Worm (Caenorhabditis elegans): ENCODE results near the gene C14A4.7.

Gene C14A4.7

DNA sequence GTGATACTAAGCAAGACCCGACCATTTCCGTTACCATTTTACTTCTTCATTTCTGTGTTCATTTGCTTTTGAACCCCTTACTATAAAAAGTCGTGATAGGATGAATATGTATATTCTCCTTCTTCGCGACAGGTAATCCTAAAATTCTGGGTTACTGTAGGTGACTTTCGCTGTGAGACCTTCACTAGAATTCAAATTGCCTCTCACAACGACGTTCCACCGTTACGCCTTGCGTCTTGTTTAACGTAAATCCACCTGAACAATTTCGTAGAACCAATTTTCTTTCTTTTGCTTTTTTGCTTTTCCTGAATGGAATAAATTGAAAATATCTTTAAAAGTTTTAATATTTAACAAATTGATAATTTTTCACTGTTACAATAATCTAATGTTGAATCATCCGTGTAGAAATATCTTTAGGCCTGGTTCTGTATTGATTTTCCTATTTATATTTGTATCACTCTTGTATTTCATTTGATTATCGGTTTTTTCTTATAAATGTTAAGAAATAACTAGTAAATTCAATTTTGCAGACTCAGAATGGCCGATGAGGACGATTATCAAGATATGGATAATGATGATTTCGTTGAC lies 17.4 kb downstream of the C14A4.7 start, which contains the start of gene rpb-6:
rpb-6 (plus strand) TSS at position 538 of the 588 bp plus-strand sequence.
- TF ChIP-seq C08G9.2 (tag; optimal IDR thresholded peaks at IDR 0.05) = no peak
- TF ChIP-seq K02D7.2 (tag; optimal IDR thresholded peaks at IDR 0.05) = no peak
- TF ChIP-seq ceh-22 (tag; optimal IDR thresholded peaks at IDR 0.05) = no peak
- TF ChIP-seq F13H6.1 (tag; optimal IDR thresholded peaks at IDR 0.05) = no peak
- no peak for TF ChIP-seq ceh-24 (tag; optimal IDR thresholded peaks at IDR 0.05)
- no peak for TF ChIP-seq unc-42 (tag; optimal IDR thresholded peaks at IDR 0.05)
- TF ChIP-seq ceh-45 (GFP tag; IDR thresholded peaks at IDR 0.05) = no peak
- TF ChIP-seq pag-3 (tag; optimal IDR thresholded peaks at IDR 0.05; ENCODE audit: borderline replicate concordance) = no peak
- TF ChIP-seq pat-9 (tag; optimal IDR thresholded peaks at IDR 0.05) = no peak
- no peak for TF ChIP-seq sox-2 (GFP tag; IDR thresholded peaks at IDR 0.05)
- no peak for TF ChIP-seq hlh-8 (tag; optimal IDR thresholded peaks at IDR 0.05)
- no peak for TF ChIP-seq T23F11.4 (GFP tag; optimal IDR thresholded peaks at IDR 0.05)
- no peak for TF ChIP-seq pha-4 (tag; optimal IDR thresholded peaks at IDR 0.05)
- no peak for TF ChIP-seq zip-5 (tag; optimal IDR thresholded peaks at IDR 0.05)
- TF ChIP-seq fkh-6 (tag; optimal IDR thresholded peaks at IDR 0.05) = no peak
- TF ChIP-seq madf-2 (tag; optimal IDR thresholded peaks at IDR 0.05) = no peak
- no peak for TF ChIP-seq unc-55 (GFP tag; optimal IDR thresholded peaks at IDR 0.05)

DNA sequence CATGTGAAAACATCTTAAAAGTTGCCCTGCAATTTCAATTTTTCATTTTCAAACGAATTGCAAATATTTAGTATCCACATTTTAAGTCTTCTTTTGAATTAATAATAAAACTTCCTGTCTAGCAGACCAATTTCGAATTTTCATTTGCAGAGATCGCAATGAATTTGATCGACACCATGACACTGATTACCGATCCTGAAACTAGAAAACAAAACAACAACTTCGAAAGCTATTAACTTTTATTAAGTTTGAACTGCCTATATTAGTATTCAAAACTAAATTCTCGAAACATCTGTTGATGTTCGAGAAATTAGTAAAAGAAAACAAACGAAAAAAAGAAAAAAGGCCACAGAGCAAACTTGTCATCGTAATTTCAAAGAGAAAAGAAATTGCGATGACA lies 22.2 kb downstream of the C14A4.7 start:
- TF ChIP-seq hlh-30 (tag; optimal IDR thresholded peaks at IDR 0.05; ENCODE audit: insufficient read depth) (no peak), unc-42 (tag; optimal IDR thresholded peaks at IDR 0.05) (no peak), pros-1 (tag; optimal IDR thresholded peaks at IDR 0.05) (no peak), elt-4 (tag; optimal IDR thresholded peaks at IDR 0.05) (no peak), pat-9 (tag; optimal IDR thresholded peaks at IDR 0.05) (no peak), hlh-15 (tag; optimal IDR thresholded peaks at IDR 0.05) (no peak), C38D4.7 (GFP tag; optimal IDR thresholded peaks at IDR 0.05) (no peak), hlh-6 (tag; optimal IDR thresholded peaks at IDR 0.05) (no peak), fkh-6 (tag; optimal IDR thresholded peaks at IDR 0.05) (no peak), fax-1 (tag; optimal IDR thresholded peaks at IDR 0.05) (no peak), ceh-6 (GFP tag; optimal IDR thresholded peaks at IDR 0.05) (no peak), ceh-34 (tag; optimal IDR thresholded peaks at IDR 0.05) (no peak), ttx-3 (tag; optimal IDR thresholded peaks at IDR 0.05) (no peak), ama-1 (optimal IDR thresholded peaks at IDR 0.05) (no peak), K09A11.1 (tag; optimal IDR thresholded peaks at IDR 0.05; ENCODE audit: insufficient read depth) (no peak)

DNA sequence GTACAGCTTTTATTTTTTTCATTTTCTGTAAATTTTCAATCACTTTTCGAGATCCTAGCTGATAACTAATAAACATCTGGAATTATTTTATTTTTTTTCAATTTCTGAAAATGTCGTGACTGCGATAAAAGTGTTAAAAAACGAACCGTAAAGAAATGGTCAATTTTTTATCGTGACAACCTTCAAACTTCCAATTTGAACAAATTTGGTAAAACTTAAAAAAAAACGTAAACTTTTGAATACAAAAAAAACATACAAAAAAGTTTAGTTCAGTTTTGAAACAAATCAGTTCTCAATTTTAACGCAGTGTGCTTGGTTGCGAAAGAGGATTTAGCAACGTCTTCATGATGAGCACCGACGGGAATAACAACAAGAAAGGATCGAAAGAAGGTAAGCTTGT lies 24.4 kb downstream of the C14A4.7 start, which contains the start of gene C06A1.3:
C06A1.3 (plus strand) TSS at position 301 of the 400 bp plus-strand sequence.
- TF ChIP-seq dve-1 (tag; optimal IDR thresholded peaks at IDR 0.05) = no peak
- TF ChIP-seq tbx-7 (tag; optimal IDR thresholded peaks at IDR 0.05) = no peak
- no peak for TF ChIP-seq elt-2 (tag; optimal IDR thresholded peaks at IDR 0.05)
- TF ChIP-seq F13H6.1 (tag; optimal IDR thresholded peaks at IDR 0.05) = no peak
- no peak for TF ChIP-seq ceh-45 (GFP tag; IDR thresholded peaks at IDR 0.05)
- no peak for TF ChIP-seq hlh-6 (tag; optimal IDR thresholded peaks at IDR 0.05)
- no peak for TF ChIP-seq sdc-2 (tag; optimal IDR thresholded peaks at IDR 0.05)
- TF ChIP-seq nhr-11 (tag; optimal IDR thresholded peaks at IDR 0.05) = no peak
- TF ChIP-seq pqm-1 (tag; optimal IDR thresholded peaks at IDR 0.05) = no peak
- no peak for TF ChIP-seq hlh-8 (tag; optimal IDR thresholded peaks at IDR 0.05)

DNA sequence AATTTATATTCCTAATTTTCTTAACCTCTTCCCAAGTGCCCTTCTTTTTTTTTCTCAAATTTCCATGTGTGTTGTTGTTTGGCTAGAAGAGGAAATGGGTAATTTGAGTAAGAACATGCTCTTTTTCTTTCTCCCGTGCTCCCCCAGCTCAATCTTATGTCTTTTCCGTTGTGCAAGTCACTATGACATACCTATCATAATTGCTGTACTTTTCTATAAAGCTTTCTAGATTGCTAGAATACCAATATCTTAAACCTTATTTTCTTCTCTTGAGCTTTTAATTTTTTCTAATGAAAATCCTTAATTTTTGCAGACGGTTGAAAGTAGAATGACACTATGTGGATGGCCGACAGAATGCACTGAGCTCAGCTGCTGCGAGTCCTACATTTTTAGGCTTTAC lies 26.1 kb downstream of the C14A4.7 start, which contains the start of gene txt-13:
txt-13 (plus strand) TSS at position 301 of the 400 bp plus-strand sequence.
- TF ChIP-seq pha-2 (tag; optimal IDR thresholded peaks at IDR 0.05) (no peak), dmd-4 (tag; optimal IDR thresholded peaks at IDR 0.05; ENCODE audit: borderline replicate concordance) (no peak), sdc-2 (tag; optimal IDR thresholded peaks at IDR 0.05) (no peak)

Measured in whole organism, late embryonic.